Worm (Caenorhabditis elegans) whole organism, L2 larva: Measurements from ENCODE around the gene metl-2.

Experiments
- ama-1 ChIP-seq: fragments of 150-350 bp; optimal IDR thresholded peaks from 2 replicates; lab custom pipeline; 2018; ENCODE audit warnings: inconsistent platforms
- nhr-23 ChIP-seq: fragments of 150-350 bp; optimal IDR thresholded peaks from 2 replicates; lab custom pipeline; 2014; ENCODE audit warnings: missing biosample characterization, missing genetic modification reagents, missing genetic modification characterization
- nhr-237 ChIP-seq: fragments of 150-350 bp; optimal IDR thresholded peaks from 2 replicates; lab custom pipeline; 2014; ENCODE audit warnings: missing biosample characterization, missing genetic modification characterization
- unc-62 ChIP-seq: fragments of 150-350 bp; optimal IDR thresholded peaks from 2 replicates; lab custom pipeline; 2014; ENCODE audit warnings: missing biosample characterization, missing genetic modification reagents, missing genetic modification characterization
- zag-1 ChIP-seq: fragments of 150-350 bp; optimal IDR thresholded peaks from 2 replicates; lab custom pipeline; 2014; ENCODE audit warnings: missing biosample characterization, missing genetic modification characterization
- ztf-4 ChIP-seq: fragments of 150-350 bp; optimal IDR thresholded peaks from 2 replicates; lab custom pipeline; 2014; ENCODE audit warnings: missing biosample characterization, missing genetic modification characterization

ce11 chrII:15018923-15019322 lies 49.2 kb downstream of the metl-2 start, which contains the start of gene Y53F4B.12:
- no peak for TF ChIP-seq ztf-4 (tag; lab: Kevin White, UChicago)
- TF ChIP-seq nhr-237 (tag; lab: Kevin White, UChicago), result no peak
- no peak for TF ChIP-seq unc-62 (GFP tag; lab: Kevin White, UChicago)
- no peak for TF ChIP-seq nhr-23 (tag; lab: Kevin White, UChicago)
- TF ChIP-seq ama-1 (lab: Kevin White, UChicago), result no peak
- TF ChIP-seq zag-1 (tag; lab: Kevin White, UChicago), result no peak
